Worm (Caenorhabditis elegans) whole organism, mixed stage, embryonic: ENCODE results near the gene mihp-2.

Experiments
- M03D4.4 ChIP-seq: sonication (generic microtip); optimal IDR thresholded peaks from 2 replicates; lab custom pipeline; 2017; ENCODE audit warnings: mild to moderate bottlenecking, missing genetic modification characterization, missing compliant biosample characterization
- bed-3 ChIP-seq: fragments of 200-800 bp; sonication (Bioruptor generic); optimal IDR thresholded peaks from 3 replicates; lab custom pipeline; 2018; ENCODE audit warnings: mild to moderate bottlenecking, missing genetic modification characterization, moderate library complexity, missing compliant biosample characterization
- blmp-1 ChIP-seq: fragments of 150-350 bp; optimal IDR thresholded peaks from 2 replicates; lab custom pipeline; 2014; ENCODE audit warnings: missing biosample characterization, missing genetic modification characterization
- ceh-39 ChIP-seq: fragments of 150-350 bp; optimal IDR thresholded peaks from 2 replicates; lab custom pipeline; 2014; ENCODE audit warnings: missing biosample characterization, missing genetic modification characterization
- ceh-43 ChIP-seq: fragments of 200-800 bp; sonication (Bioruptor generic); optimal IDR thresholded peaks from 2 replicates; lab custom pipeline; 2018; ENCODE audit warnings: mild to moderate bottlenecking, missing genetic modification characterization, moderate library complexity, missing compliant biosample characterization
- ces-1 ChIP-seq: fragments of 150-350 bp; optimal IDR thresholded peaks from 2 replicates; lab custom pipeline; 2014; ENCODE audit warnings: missing biosample characterization, missing genetic modification reagents, missing genetic modification characterization
- cnd-1 ChIP-seq: fragments of 200-800 bp; sonication (Bioruptor generic); optimal IDR thresholded peaks from 2 replicates; lab custom pipeline; 2018; ENCODE audit warnings: mild to moderate bottlenecking, missing genetic modification characterization, missing compliant biosample characterization
- drap-1 ChIP-seq: fragments of 200-800 bp; sonication (Bioruptor generic); optimal IDR thresholded peaks from 3 replicates; lab custom pipeline; 2018; ENCODE audit warnings: mild to moderate bottlenecking, missing genetic modification characterization, missing compliant biosample characterization
- elt-1 ChIP-seq: sonication (generic microtip); optimal IDR thresholded peaks from 2 replicates; lab custom pipeline; 2017; ENCODE audit warnings: missing genetic modification characterization, mild to moderate bottlenecking, missing compliant biosample characterization, antibody characterized with exemption, moderate library complexity, borderline replicate concordance; ENCODE audit not compliant: insufficient read depth
- elt-3 ChIP-seq: fragments of 150-350 bp; optimal IDR thresholded peaks from 2 replicates; lab custom pipeline; 2014; ENCODE audit warnings: missing biosample characterization, missing genetic modification characterization
- flh-1 ChIP-seq: fragments of 200-800 bp; sonication (Bioruptor generic); optimal IDR thresholded peaks from 2 replicates; lab custom pipeline; 2018; ENCODE audit warnings: mild to moderate bottlenecking, missing genetic modification characterization, moderate library complexity, missing compliant biosample characterization
- ham-2 ChIP-seq: fragments of 200-800 bp; sonication (Bioruptor generic); optimal IDR thresholded peaks from 2 replicates; lab custom pipeline; 2018; ENCODE audit warnings: mild to moderate bottlenecking, missing genetic modification characterization, missing compliant biosample characterization
- hlh-1 ChIP-seq: fragments of 150-350 bp; optimal IDR thresholded peaks from 2 replicates; lab custom pipeline; 2014; ENCODE audit warnings: missing biosample characterization, missing genetic modification reagents, missing genetic modification characterization
- lin-32 ChIP-seq: fragments of 200-800 bp; sonication (Bioruptor generic); optimal IDR thresholded peaks from 2 replicates; lab custom pipeline; 2018; ENCODE audit warnings: mild to moderate bottlenecking, missing genetic modification characterization, missing compliant biosample characterization
- lsy-2 ChIP-seq: fragments of 150-350 bp; optimal IDR thresholded peaks from 2 replicates; lab custom pipeline; 2014; ENCODE audit warnings: missing biosample characterization, missing genetic modification characterization
- mep-1 ChIP-seq: fragments of 150-350 bp; optimal IDR thresholded peaks from 2 replicates; lab custom pipeline; 2017; ENCODE audit warnings: missing biosample characterization, missing genetic modification reagents, missing genetic modification characterization, inconsistent platforms
- nhr-2 ChIP-seq: fragments of 150-350 bp; optimal IDR thresholded peaks from 2 replicates; lab custom pipeline; 2014; ENCODE audit warnings: missing biosample characterization, missing genetic modification characterization
- pha-4 ChIP-seq: fragments of 150-350 bp; optimal IDR thresholded peaks from 2 replicates; lab custom pipeline; 2018; ENCODE audit warnings: missing biosample characterization, missing genetic modification reagents, missing genetic modification characterization
- sem-2 ChIP-seq: fragments of 200-800 bp; sonication (Bioruptor generic); optimal IDR thresholded peaks from 2 replicates; lab custom pipeline; 2018; ENCODE audit warnings: mild to moderate bottlenecking, missing genetic modification characterization, missing compliant biosample characterization
- snpc-4 ChIP-seq: fragments of 150-350 bp; optimal IDR thresholded peaks from 2 replicates; lab custom pipeline; 2014; ENCODE audit warnings: missing biosample characterization, missing genetic modification characterization
- sptf-1 ChIP-seq: sonication (generic microtip); optimal IDR thresholded peaks from 2 replicates; lab custom pipeline; 2017; ENCODE audit warnings: mild to moderate bottlenecking, missing genetic modification characterization, moderate library complexity, missing compliant biosample characterization
- tbx-8 ChIP-seq: fragments of 200-800 bp; sonication (Bioruptor generic); optimal IDR thresholded peaks from 2 replicates; lab custom pipeline; 2018; ENCODE audit warnings: mild to moderate bottlenecking, missing genetic modification characterization, moderate library complexity, missing compliant biosample characterization
- unc-120 ChIP-seq: sonication (generic microtip); optimal IDR thresholded peaks from 2 replicates; lab custom pipeline; 2017; ENCODE audit warnings: missing genetic modification characterization, missing compliant biosample characterization; ENCODE audit not compliant: poor library complexity, severe bottlenecking
- unc-62 ChIP-seq: fragments of 150-350 bp; optimal IDR thresholded peaks from 2 replicates; lab custom pipeline; 2014; ENCODE audit warnings: missing biosample characterization, missing genetic modification reagents, missing genetic modification characterization
- ztf-11 ChIP-seq: fragments of 150-350 bp; optimal IDR thresholded peaks from 2 replicates; lab custom pipeline; 2014; ENCODE audit warnings: missing biosample characterization, missing genetic modification characterization

The mihp-2 gene

ce11 chrV:18937578-18937977, 34.0 kb downstream of the mihp-2 start:
- TF ChIP-seq elt-1 (tag; lab: Kevin White, UChicago): no peak
- TF ChIP-seq lsy-2: no peak
- TF ChIP-seq unc-62 (GFP tag; lab: Kevin White, UChicago): no peak
- TF ChIP-seq bed-3 (GFP tag; lab: Kevin White, UChicago): no peak
- TF ChIP-seq ceh-39: no peak
- TF ChIP-seq nhr-2 (tag; lab: Kevin White, UChicago): no peak
- TF ChIP-seq cnd-1: no peak
- no peak for TF ChIP-seq ztf-11 (tag; lab: Kevin White, UChicago)
- no peak for TF ChIP-seq mep-1 (tag; lab: Kevin White, UChicago)
- no peak for TF ChIP-seq hlh-1 (tag; lab: Kevin White, UChicago)
- no peak for TF ChIP-seq lin-32
- TF ChIP-seq ces-1: no peak
- no peak for TF ChIP-seq snpc-4 (tag; lab: Kevin White, UChicago)
- no peak for TF ChIP-seq flh-1
- no peak for TF ChIP-seq unc-120
- no peak for TF ChIP-seq sem-2 (GFP tag; lab: Kevin White, UChicago)
- no peak for TF ChIP-seq ham-2 (GFP tag; lab: Kevin White, UChicago)
- no peak for TF ChIP-seq elt-3
- TF ChIP-seq tbx-8 (GFP tag; lab: Kevin White, UChicago): no peak
- no peak for TF ChIP-seq blmp-1 (tag; lab: Kevin White, UChicago)

- TF ChIP-seq ceh-43 (GFP tag; lab: Kevin White, UChicago) (no peak), elt-3 (no peak), mep-1 (tag; lab: Kevin White, UChicago) (no peak), pha-4 (tag; lab: Kevin White, UChicago) (no peak), M03D4.4 (tag; lab: Kevin White, UChicago) (no peak), ztf-11 (tag; lab: Kevin White, UChicago) (no peak), flh-1 (no peak), unc-120 (no peak), drap-1 (GFP tag; lab: Kevin White, UChicago) (no peak), sem-2 (GFP tag; lab: Kevin White, UChicago) (no peak), sptf-1 (tag; lab: Kevin White, UChicago) (no peak)
Measured at ce11 chrV:18940341-18940740, 36.8 kb downstream of the mihp-2 start, which contains the start of gene Y80D3A.8. Gene Y80D3A.8 (plus strand): TSS chrV:18940641.
